Fruit fly (Drosophila melanogaster) whole organism, larva: ENCODE data around the gene BobA.

Source experiments
- noc ChIP-seq: fragments of 200-800 bp; sonication (Bioruptor generic); optimal IDR thresholded peaks from 3 replicates; lab custom pipeline; 2019; ENCODE audit warnings: missing biosample characterization, mild to moderate bottlenecking, missing genetic modification characterization, moderate library complexity

BobA gene

DNA sequence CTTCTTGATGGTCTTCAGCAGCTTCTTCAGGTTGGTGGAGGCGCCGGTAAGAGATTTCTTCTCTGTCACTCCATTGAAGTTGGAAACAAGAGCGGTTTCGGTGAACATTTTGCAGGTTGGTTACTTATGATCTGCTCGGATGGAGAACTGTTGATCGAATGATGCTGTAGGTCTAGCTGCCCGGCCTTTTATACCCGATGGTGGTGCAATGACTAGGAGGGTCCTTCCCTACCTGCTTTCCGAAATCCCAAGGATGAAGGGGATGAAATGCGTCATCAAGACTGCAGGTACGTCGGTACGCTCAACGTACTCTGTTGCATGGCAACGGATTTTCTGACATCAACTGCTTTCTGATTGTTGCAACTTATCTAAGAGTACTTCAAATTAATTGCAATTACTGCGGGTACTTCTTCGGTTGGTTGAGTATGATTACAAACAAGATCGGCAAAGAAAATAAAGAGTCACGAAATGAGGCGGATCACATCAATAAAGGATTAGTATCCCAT, at the start of gene BobA:
Gene BobA (minus strand): TSS at position 165 of the 506 bp plus-strand sequence.
- no peak for TF ChIP-seq noc

DNA sequence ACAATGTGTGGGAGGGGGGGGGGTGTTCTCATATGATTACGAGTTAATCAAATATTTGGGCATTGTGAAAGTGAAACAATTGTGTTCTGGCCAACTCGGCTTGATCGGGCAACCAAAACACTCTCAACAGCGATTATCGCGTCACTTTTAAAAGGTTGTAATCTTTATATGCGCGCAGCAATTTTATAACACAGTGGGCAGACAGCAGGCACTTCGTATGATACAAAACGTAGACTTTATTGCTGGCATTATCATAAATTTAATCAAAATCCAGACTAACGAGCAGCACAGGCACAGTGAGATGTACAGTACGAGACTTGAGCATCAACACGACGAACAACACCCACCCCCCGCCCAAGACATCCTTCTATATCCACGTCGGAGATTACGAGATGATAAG, 46.9 kb upstream of the BobA start:
- peak; percentile 65 for TF ChIP-seq noc

DNA sequence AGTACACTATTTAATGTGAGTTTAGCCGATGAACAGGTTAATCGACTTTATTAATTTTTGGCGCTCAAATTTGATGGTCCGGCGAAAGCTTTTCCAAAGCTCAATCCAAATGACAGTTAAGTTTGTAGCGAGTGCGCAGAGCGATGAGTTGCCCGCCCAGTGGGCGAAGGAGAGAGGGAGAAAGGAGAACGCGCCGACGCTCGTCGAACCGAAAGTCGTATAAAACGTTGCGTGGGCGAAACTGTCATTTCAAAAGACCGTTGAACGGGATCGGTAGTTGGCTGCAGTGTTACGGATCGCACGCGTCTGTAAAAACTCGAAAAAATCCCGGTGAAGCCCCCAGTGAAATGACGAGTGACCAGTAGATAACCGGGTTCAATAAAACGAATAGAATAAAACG, 46.1 kb upstream of the BobA start, which contains the start of gene Zip71B:
Gene Zip71B (plus strand): TSS at position 265 of the 400 bp plus-strand sequence.
- TF ChIP-seq noc, result no peak

DNA sequence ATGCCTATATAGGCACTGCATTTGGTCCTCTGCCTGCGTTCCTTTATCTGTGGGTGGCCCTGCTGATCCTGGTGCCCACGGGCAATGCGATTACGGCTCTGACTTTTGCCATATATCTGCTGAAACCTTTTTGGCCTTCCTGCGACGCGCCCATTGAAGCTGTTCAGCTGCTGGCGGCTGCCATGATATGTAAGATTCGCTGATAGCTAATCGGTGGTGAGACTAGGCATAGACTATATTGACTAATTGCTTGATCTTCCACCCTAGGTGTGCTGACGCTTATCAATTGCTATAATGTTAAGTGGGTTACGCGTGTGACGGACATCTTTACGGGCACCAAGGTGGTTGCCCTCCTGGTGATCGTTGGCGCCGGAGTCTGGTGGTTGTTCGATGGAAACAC, 44.0 kb upstream of the BobA start:
- no peak for TF ChIP-seq noc

DNA sequence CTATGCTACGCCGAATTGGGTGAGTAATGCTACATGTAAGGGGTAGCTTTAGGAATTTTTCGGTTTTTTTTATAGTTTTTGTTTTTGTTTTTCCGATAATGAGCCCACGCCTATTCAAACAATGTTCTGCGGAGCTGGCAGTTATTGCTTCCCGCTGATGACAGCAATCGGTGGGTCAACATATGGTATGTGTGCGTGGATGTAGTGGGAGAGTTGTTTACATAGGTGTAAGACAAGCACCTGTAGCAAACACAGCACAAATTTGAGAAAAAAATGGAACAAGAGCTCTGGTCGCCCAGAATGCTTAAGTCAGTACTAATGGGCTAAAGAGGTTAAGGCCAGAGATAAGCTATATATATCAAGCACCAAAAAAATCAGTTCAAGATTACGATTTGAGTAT, 42.3 kb upstream of the BobA start:
- no peak for TF ChIP-seq noc

DNA sequence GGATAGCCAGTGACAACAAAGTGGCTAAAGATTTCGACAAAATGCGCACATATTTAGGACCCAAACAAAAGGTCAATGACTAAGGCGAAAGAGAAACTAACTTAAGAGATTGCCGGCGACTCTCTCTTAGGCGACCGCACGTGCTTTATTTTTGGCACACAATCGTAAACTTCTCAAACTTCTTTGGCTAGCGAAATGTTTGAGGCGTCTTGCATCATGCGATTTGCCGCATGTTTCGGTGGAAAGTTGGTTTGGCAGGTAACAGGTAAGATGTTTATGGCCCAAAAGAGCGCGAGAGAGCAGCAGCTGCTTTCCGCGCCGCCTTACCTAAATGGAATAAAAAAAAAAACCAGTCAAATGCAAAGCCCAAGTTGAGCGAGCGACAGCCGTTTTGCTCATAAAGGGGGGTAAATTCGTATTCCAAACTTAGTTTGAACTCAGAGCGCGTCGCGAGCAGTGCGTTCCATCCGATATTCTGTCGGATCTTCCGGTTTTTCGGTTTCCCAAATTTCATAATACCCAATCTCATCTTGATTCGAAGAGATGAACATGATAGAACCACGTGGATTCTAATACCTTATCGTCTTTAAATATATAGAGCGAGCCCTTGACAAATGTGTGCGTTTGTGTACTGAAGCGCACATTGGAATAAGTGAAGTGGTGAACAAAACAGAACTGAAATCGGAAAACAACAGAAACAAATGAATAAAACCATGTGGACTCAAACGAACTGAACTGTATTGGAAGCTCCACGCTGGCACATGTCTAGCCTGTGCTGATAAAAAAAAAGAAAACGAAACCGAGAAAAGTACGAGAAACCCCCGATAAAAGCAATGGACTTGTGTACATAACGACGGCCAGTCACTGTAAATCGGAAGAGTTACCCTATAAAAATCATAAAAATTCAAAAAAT, 41.3 kb upstream of the BobA start:
- peak; percentile 35 for TF ChIP-seq noc

DNA sequence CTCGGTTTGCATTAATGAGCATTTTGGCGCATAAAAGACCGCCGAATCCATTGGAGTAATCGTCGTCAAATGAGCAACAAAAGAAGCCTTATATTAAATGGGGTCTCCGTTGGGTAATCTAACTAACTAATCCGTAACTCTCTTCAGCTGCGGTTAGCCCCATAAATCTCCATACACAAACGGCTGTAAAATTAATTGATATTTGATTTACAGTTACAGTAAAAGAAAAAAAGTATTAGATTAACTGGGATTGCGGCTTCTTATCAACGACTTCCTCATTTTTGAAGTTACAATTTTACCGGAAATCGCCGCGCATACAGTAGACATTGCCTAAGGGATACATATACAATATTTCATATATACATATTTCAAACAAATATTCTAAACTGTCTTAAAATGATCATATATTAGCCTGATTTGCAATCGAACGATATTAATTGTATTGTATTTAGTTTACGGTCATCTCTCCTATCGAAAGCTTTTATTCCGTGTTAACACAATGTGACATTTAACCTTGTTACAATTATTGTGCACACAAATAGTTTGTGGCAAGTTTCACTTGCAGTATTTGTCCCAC, 40.5 kb upstream of the BobA start:
- TF ChIP-seq noc, result no peak

DNA sequence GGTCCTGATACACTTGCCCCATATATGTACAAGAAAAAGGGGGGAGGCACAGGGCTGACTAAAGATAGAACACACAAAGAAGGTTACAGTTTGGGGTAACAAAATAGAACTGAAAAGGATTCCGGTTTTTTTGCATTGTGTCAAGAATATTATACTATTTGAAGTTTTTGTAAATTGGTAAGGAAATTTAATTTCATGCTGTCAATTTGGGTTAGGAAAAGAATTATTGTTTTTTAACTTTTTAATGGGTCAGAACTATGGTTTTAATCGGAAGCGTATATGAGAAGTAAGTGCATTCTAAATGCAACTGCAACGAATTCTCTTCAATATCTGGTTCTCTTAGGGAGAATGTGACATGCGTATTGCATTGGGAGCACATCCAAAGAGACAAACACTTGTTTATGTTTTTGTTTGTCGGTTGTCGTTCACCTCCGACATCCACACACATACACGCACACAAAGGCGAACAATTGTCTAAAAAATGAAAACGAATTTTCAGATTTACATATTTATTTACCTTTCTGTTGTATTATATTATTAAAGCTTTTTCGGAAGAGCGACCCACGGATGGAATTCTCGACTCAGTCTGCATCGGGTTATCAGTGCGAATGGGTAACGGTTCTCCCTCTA, 38.7 kb upstream of the BobA start, which contains the start of gene mnd:
Gene mnd (plus strand): TSS at position 580 of the 630 bp plus-strand sequence.
- no peak for TF ChIP-seq noc

DNA sequence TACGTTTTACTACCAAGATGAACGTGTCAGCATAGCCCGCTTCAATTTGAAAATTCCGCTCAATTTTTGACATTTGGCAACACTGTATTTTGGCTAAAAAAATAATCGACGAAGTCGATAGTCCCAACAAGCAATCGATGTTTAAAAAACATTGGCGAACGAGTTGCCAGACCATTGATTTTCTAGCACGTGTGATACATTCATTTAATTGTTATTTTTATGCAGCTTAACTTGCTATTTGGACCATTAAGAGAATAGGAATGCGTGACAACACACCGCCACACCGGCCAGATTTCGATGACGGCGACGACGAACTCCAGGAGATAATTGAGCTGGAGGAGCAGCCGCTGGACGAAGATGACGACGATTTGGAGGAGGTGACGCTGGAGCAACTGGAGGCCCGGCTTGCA, 36.8 kb upstream of the BobA start, which contains the start of gene CG5114:
Gene CG5114 (plus strand): TSS at position 161 of the 410 bp plus-strand sequence.
- TF ChIP-seq noc, result no peak

DNA sequence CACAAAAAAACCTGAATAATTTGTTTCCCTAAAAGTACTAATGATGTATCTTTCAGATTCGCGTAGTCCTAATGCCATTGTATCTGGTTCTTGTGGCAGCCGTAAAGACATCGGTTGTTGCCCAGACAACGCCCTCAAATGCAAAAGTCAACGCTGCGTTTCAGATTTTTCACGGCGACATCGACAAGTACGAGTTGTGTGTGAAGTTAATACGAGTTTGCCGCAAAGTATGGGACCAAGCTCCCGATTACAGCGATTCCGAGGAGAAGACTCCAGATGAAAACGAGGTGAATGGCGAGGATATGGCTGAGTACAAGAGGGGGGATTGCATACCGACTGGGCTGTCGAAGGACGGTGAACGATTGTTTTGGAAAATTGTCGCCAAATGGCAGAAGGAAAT, 34.1 kb upstream of the BobA start:
- TF ChIP-seq noc, result no peak

DNA sequence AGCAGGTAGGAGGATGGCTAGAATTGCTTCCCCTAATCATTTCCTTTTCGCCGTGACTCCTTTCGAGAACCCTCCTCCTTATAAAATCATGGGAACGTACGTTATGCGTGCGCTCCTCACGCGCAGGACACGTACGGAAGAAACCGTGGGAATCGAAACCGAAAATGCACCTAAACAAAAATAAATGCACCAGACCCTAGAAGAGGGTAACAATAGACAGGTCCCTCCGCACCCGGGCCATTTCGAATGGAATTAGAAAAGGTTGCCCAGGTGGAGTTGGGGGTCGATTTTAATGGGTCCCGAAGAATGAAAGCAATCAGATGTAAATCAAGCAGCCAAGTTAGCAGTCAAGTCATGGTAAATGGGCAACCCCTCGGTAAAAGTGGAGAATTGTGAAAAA, 33.4 kb upstream of the BobA start, which contains the start of gene CG3349:
Gene CG3349 (plus strand): TSS at position 289 of the 400 bp plus-strand sequence.
- no peak for TF ChIP-seq noc

DNA sequence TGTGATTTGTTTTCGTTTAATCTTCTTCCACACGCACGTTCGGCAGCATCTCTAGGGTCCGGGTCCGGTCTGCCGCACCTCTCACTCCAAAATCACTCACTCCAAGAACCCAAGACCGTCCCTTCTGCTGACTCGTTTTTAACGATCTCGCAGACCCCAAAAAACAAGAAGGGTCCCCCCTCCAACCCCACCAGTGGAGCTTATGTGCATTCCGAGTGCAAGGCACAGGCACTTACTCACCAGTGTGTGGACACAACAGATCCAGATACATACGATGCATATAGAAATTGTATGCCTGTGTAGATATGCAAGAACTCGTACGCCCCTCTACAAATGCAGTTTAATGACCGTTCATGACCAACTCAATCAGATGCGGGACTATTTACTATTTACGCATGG, 32.6 kb upstream of the BobA start:
- no peak for TF ChIP-seq noc

DNA sequence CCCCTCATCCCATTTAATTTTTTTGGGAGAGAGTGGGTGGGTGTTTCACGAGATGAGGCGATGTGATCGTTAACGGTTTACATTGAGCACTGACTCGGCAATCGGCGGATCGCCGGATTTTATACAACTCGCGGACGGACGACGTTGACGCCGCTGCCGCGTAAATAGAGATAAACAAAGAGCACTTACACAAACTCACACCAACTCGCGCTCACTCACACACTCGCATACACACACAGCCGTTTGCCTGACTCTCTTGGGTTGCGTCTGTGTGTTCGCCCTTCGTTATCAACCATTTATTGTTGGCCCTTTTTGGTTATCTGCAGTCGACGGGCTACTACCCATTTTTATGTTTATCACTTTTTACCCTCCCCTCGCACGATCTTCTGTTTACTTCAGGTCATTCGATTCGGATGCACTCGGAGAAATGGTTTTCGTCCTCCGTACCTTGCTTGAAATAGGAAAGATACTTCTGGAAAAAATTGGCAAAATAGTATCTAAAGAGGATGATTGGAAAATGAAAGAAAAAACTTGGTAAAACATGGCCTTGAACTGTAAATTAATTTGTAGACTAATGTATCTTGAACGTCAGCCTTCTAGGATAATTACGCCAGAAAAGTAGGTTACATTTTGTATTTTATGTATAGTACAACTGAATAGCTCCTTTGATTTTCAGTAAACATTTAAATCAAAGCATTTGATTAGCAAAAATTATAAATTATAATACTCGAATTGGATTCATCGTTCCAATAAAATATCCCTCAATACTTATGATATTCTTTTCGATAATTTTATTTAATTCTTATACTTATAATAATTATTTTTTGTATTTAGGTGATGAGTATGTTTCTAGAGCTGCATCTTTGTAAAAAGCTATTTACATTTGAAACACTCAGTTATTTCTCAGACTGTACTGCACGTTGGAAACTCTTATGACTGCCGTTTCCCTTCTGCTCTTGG, 31.9 kb upstream of the BobA start:
- TF ChIP-seq noc, result no peak

DNA sequence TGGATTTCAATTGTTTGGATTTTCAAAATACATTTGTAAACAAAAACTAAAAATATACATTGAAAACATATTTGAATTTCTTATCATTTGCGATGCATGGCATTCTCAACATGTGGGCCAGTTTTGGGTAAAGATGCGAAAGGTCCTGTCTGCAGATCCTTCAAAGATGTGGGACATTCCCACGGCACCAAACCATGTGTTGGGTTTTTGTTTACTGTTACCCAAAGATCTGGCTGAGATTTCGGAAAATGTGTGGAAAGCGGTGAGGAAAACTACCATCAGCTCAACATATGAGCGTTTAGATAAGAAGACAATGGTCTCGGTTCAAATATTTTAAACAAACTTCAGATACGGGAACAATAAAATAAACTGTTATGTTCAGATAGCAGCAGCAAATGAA, 30.1 kb upstream of the BobA start:
- TF ChIP-seq noc, result no peak

DNA sequence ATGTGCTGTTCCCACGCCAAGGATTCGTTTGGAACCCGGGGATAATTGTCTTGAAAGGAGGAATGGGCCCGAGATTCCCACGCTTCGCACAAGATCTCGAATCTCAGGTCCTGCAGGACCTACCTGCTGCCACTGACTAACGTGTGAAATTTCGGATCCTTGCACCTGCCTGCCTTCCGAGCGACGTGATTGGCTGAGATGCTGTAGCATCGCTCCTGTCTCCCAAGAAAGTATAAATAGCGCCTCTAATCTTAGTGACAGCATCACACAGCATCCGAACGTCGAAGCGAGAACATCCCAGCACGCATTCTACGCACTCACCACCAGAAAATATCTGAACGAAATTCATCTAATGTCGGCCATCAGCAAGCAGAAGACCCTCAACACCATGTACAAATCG, 29.0 kb upstream of the BobA start:
- TF ChIP-seq noc, result no peak

DNA sequence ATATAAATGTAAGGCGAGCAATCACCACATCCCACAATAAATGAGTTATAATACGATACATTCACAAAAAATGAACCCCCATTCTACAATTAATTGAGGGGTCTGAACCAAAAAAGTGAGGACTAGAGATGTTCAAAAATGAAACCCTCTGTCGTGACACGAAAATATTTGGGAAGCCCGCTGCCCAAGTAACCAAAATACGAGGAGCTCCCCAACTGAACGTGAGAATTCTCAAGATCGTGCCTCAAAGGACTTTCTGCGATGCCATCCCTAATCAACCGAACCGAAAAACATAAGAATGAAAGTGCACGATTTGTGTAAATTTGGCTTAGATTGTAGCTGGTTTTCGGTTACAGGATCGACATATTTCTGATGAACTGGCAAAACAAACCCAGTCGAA, 28.6 kb upstream of the BobA start, which contains the start of gene Ocho:
Gene Ocho (plus strand): TSS at position 336 of the 400 bp plus-strand sequence.
- TF ChIP-seq noc, result no peak
